Fruit fly (Drosophila melanogaster) whole organism, prepupa: Measurements from ENCODE around the gene CG5863.
A peak's percentile ranks its signal among the peaks of the same experiment; 100 is the strongest.

Source experiments
- CG10631 ChIP-seq: fragments of 200-800 bp; sonication (Bioruptor generic); optimal IDR thresholded peaks from 2 replicates; lab custom pipeline; 2016; ENCODE audit warnings: missing biosample characterization, missing genetic modification characterization
- CG10669 ChIP-seq: fragments of 200-800 bp; sonication (Bioruptor generic); optimal IDR thresholded peaks from 3 replicates; lab custom pipeline; 2018; ENCODE audit warnings: missing biosample characterization, mild to moderate bottlenecking, missing genetic modification characterization, moderate library complexity
- CG3032 ChIP-seq: fragments of 200-800 bp; optimal IDR thresholded peaks from 2 replicates; lab custom pipeline; 2019; ENCODE audit warnings: missing biosample characterization, mild to moderate bottlenecking, missing genetic modification characterization, moderate library complexity
- CG34406 ChIP-seq: fragments of 200-800 bp; sonication (Bioruptor generic); optimal IDR thresholded peaks from 3 replicates; lab custom pipeline; 2016; ENCODE audit warnings: missing biosample characterization, missing genetic modification characterization
- Eip78C ChIP-seq: fragments of 200-800 bp; sonication (Bioruptor generic); peaks from one replicate; lab custom pipeline; 2016; ENCODE audit warnings: missing biosample characterization, missing genetic modification characterization
- OdsH ChIP-seq: fragments of 200-800 bp; sonication (Bioruptor generic); optimal IDR thresholded peaks from 3 replicates; lab custom pipeline; 2016; ENCODE audit warnings: missing biosample characterization, missing genetic modification characterization
- Sox102F ChIP-seq: fragments of 200-800 bp; sonication (Bioruptor generic); optimal IDR thresholded peaks from 2 replicates; lab custom pipeline; 2016; ENCODE audit warnings: missing biosample characterization, mild to moderate bottlenecking, missing genetic modification characterization
- fd59A ChIP-seq: fragments of 200-800 bp; sonication (Bioruptor generic); optimal IDR thresholded peaks from 2 replicates; lab custom pipeline; 2017; ENCODE audit warnings: missing biosample characterization, mild to moderate bottlenecking, missing genetic modification characterization, missing genetic modification reagents
- fkh ChIP-seq: fragments of 200-800 bp; sonication (Bioruptor generic); optimal IDR thresholded peaks from 3 replicates; lab custom pipeline; 2017; ENCODE audit warnings: missing biosample characterization, mild to moderate bottlenecking, missing genetic modification characterization, moderate library complexity

dm6 chr3R:17385329-17386019, 25.4 kb upstream of the CG5863 start:
- TF ChIP-seq OdsH (GFP tag; lab: Kevin White, UChicago) (peak; percentile 2), fkh (GFP tag; lab: Kevin White, UChicago) (peak; percentile 42), Eip78C (GFP tag; lab: Kevin White, UChicago) (peak; percentile 74), fd59A (GFP tag; lab: Kevin White, UChicago) (no peak), CG10631 (peak; percentile 68), Sox102F (GFP tag; lab: Kevin White, UChicago) (peak; percentile 65), CG10669 (GFP tag; lab: Kevin White, UChicago) (peak; percentile 21), CG34406 (GFP tag; lab: Kevin White, UChicago) (no peak), CG3032 (peak; percentile 50)
